Fruit fly (Drosophila melanogaster): ENCODE results near the gene CG33928.

DNA sequence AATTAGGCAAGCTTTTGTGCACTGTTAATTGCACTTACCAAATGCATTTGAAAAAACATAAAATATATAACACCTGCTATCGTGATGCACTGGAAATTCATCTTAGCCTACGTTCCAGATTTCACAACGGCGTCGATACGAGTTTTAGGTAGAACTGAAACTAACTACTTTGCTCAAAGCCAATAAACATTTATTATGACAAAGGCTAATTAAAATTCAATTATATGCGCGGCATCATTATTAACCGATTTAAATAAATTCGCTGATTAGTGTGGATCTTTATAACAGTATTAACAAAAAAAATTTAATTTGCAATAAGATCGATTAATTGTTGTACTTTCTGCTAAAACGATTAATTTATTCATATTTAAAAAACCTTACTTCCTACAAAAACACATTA lies at the start of gene CG33928:
- TF ChIP-seq stwl (tag; optimal IDR thresholded peaks at IDR 0.05) (no peak), Dp (GFP tag; optimal IDR thresholded peaks at IDR 0.05) (no peak), mam (GFP tag; optimal IDR thresholded peaks at IDR 0.05) (no peak)
